Worm (Caenorhabditis elegans) whole organism, L4 larva: ENCODE data around the gene sri-36.

ENCODE experiments used
- Y105C5A.15 ChIP-seq: fragments of 200-800 bp; sonication (Bioruptor generic); IDR thresholded peaks from 2 replicates; pipeline ENCODE4 v1.3.6; 2022; ENCODE audit warnings: missing genetic modification characterization, missing compliant biosample characterization
- ceh-28 ChIP-seq: fragments of 150-350 bp; optimal IDR thresholded peaks from 2 replicates; lab custom pipeline; 2014; ENCODE audit warnings: missing biosample characterization, missing genetic modification reagents, missing genetic modification characterization
- lin-13 ChIP-seq: fragments of 150-350 bp; optimal IDR thresholded peaks from 2 replicates; lab custom pipeline; 2014; ENCODE audit warnings: missing biosample characterization, missing genetic modification reagents, missing genetic modification characterization
- mdl-1 ChIP-seq, 2 experiments: fragments of 150-350 bp in 1 of 2; sonication (generic microtip) in 1 of 2; optimal IDR thresholded peaks; 2 replicates each; lab custom pipeline; 2014 to 2017; ENCODE audit warnings: missing biosample characterization in 2 of 2, missing genetic modification characterization in 2 of 2
- pha-4 ChIP-seq, 2 experiments: fragments of 150-350 bp in 1 of 2; fragments of 200-800 bp in 1 of 2; sonication (Bioruptor generic) in 1 of 2; IDR thresholded peaks in 1 of 2; optimal IDR thresholded peaks in 1 of 2; 2 replicates each; pipeline versions ENCODE4 v1.3.6 to Lab custom; 2014 to 2022; ENCODE audit warnings: missing genetic modification characterization in 2 of 2, missing genetic modification reagents in 2 of 2, missing biosample characterization in 1 of 2, missing compliant biosample characterization in 1 of 2
- pqm-1 ChIP-seq: sonication (generic microtip); optimal IDR thresholded peaks from 2 replicates; lab custom pipeline; 2017; ENCODE audit warnings: missing biosample characterization, missing genetic modification characterization

- TF ChIP-seq pqm-1 (no peak), ceh-28 (tag; lab: Kevin White, UChicago) (no peak), lin-13 (no peak), pha-4 (GFP tag; IDR thresholded peaks at IDR 0.05; lab: Robert Waterston, UW) (no peak), pha-4 (tag; optimal IDR thresholded peaks at IDR 0.05; lab: Kevin White, UChicago) (no peak), Y105C5A.15 (GFP tag; lab: Robert Waterston, UW) (no peak), mdl-1 (tag; optimal IDR thresholded peaks at IDR 0.05; lab: Kevin White, UChicago) (no peak)
Observed at ce11 chrII:2631169-2631568, 45.8 kb upstream of the sri-36 start, which contains the start of gene D2062.1.
